Worm (Caenorhabditis elegans) whole organism, young adult: ENCODE results near the gene Y116A8C.27.
A peak's percentile ranks its signal among the peaks of the same experiment; 100 is the strongest.

Experiments used
- B0261.1 ChIP-seq: sonication (generic microtip); optimal IDR thresholded peaks from 2 replicates; lab custom pipeline; 2016; ENCODE audit warnings: mild to moderate bottlenecking, missing genetic modification characterization, moderate library complexity, missing compliant biosample characterization
- C06A6.2 ChIP-seq: fragments of 200-800 bp; sonication (Bioruptor generic); conservative IDR thresholded peaks from 2 replicates; pipeline ENCODE4 v1.3.6; 2022; ENCODE audit warnings: missing genetic modification characterization, missing compliant biosample characterization
- F10E7.11 ChIP-seq: sonication (generic microtip); optimal IDR thresholded peaks from 2 replicates; lab custom pipeline; 2017; ENCODE audit warnings: mild to moderate bottlenecking, missing genetic modification characterization, moderate library complexity, missing compliant biosample characterization
- F22D6.2 ChIP-seq: sonication (generic microtip); optimal IDR thresholded peaks from 2 replicates; lab custom pipeline; 2016; ENCODE audit warnings: mild to moderate bottlenecking, missing genetic modification characterization, missing compliant biosample characterization
- F33H1.4 ChIP-seq: fragments of 200-800 bp; sonication (Bioruptor generic); IDR thresholded peaks from 2 replicates; pipeline ENCODE4 v1.3.6; 2022; ENCODE audit warnings: missing genetic modification reagents, missing genetic modification characterization, missing compliant biosample characterization
- F37B4.10 ChIP-seq: fragments of 200-800 bp; sonication (Bioruptor generic); IDR thresholded peaks from 2 replicates; pipeline ENCODE4 v1.3.6; 2022; ENCODE audit warnings: missing genetic modification characterization, missing compliant biosample characterization
- F49E8.2 ChIP-seq: sonication (generic microtip); optimal IDR thresholded peaks from 3 replicates; lab custom pipeline; 2017; ENCODE audit warnings: missing genetic modification characterization, mild to moderate bottlenecking, missing compliant biosample characterization, antibody characterized with exemption, moderate library complexity; ENCODE audit not compliant: insufficient read depth
- T07F8.4 ChIP-seq: sonication (generic microtip); optimal IDR thresholded peaks from 2 replicates; lab custom pipeline; 2016; ENCODE audit warnings: mild to moderate bottlenecking, missing genetic modification characterization, moderate library complexity, missing compliant biosample characterization
- T26A5.8 ChIP-seq: sonication (generic microtip); optimal IDR thresholded peaks from 2 replicates; lab custom pipeline; 2016; ENCODE audit warnings: missing genetic modification characterization, missing compliant biosample characterization
- Y67H2A.10 ChIP-seq: fragments of 200-800 bp; sonication (Bioruptor generic); conservative IDR thresholded peaks from 2 replicates; pipeline ENCODE4 v1.3.6; 2022; ENCODE audit warnings: missing genetic modification reagents, missing genetic modification characterization, missing compliant biosample characterization
- athp-1 ChIP-seq: sonication (generic microtip); optimal IDR thresholded peaks from 2 replicates; lab custom pipeline; 2017; ENCODE audit warnings: mild to moderate bottlenecking, missing genetic modification characterization, missing compliant biosample characterization
- attf-5 ChIP-seq: fragments of 200-800 bp; sonication (Bioruptor generic); optimal IDR thresholded peaks from 2 replicates; lab custom pipeline; 2018; ENCODE audit warnings: mild to moderate bottlenecking, missing genetic modification characterization, missing compliant biosample characterization
- attf-6 ChIP-seq: fragments of 200-800 bp; sonication (Bioruptor generic); IDR thresholded peaks from 2 replicates; pipeline ENCODE4 v1.3.6; 2022; ENCODE audit warnings: missing genetic modification reagents, missing genetic modification characterization, missing compliant biosample characterization
- bed-1 ChIP-seq: fragments of 200-800 bp; sonication (Bioruptor generic); IDR thresholded peaks from 2 replicates; pipeline ENCODE4 v1.3.6; 2022; ENCODE audit warnings: missing genetic modification reagents, missing genetic modification characterization, missing compliant biosample characterization
- bed-2 ChIP-seq: fragments of 200-800 bp; sonication (Bioruptor generic); IDR thresholded peaks from 2 replicates; pipeline ENCODE4 v1.3.6; 2022; ENCODE audit warnings: missing genetic modification reagents, missing genetic modification characterization, missing compliant biosample characterization
- ccch-3 ChIP-seq: fragments of 200-800 bp; sonication (Bioruptor generic); optimal IDR thresholded peaks from 2 replicates; lab custom pipeline; 2018; ENCODE audit warnings: mild to moderate bottlenecking, missing genetic modification characterization, missing compliant biosample characterization
- cebp-2 ChIP-seq: fragments of 200-800 bp; sonication (Bioruptor generic); IDR thresholded peaks from 2 replicates; pipeline ENCODE4 v1.3.6; 2022; ENCODE audit warnings: missing genetic modification characterization, missing compliant biosample characterization
- ceh-100 ChIP-seq: fragments of 200-800 bp; sonication (Bioruptor generic); IDR thresholded peaks from 2 replicates; pipeline ENCODE4 v1.3.6; 2022; ENCODE audit warnings: missing genetic modification reagents, missing genetic modification characterization, missing compliant biosample characterization
- ceh-27 ChIP-seq: fragments of 200-800 bp; sonication (Bioruptor generic); optimal IDR thresholded peaks from 2 replicates; lab custom pipeline; 2018; ENCODE audit warnings: mild to moderate bottlenecking, missing genetic modification characterization, moderate library complexity, missing compliant biosample characterization
- ceh-40 ChIP-seq: fragments of 200-800 bp; sonication (Bioruptor generic); IDR thresholded peaks from 2 replicates; pipeline ENCODE4 v1.3.6; 2022; ENCODE audit warnings: missing genetic modification characterization, missing compliant biosample characterization
- ceh-58 ChIP-seq: fragments of 200-800 bp; sonication (Bioruptor generic); IDR thresholded peaks from 2 replicates; pipeline ENCODE4 v1.3.6; 2022; ENCODE audit warnings: missing genetic modification characterization, missing compliant biosample characterization
- ceh-91 ChIP-seq: fragments of 200-800 bp; sonication (Bioruptor generic); IDR thresholded peaks from 2 replicates; pipeline ENCODE4 v1.3.6; 2022; ENCODE audit warnings: missing genetic modification reagents, missing genetic modification characterization, missing compliant biosample characterization
- dox-1 ChIP-seq: fragments of 200-800 bp; sonication (Bioruptor generic); IDR thresholded peaks from 2 replicates; pipeline ENCODE4 v1.3.6; 2022; ENCODE audit warnings: missing genetic modification reagents, missing genetic modification characterization, missing compliant biosample characterization
- egl-18 ChIP-seq: fragments of 200-800 bp; sonication (Bioruptor generic); IDR thresholded peaks from 2 replicates; pipeline ENCODE4 v1.3.6; 2022; ENCODE audit warnings: missing genetic modification reagents, missing genetic modification characterization, missing compliant biosample characterization
- egl-44 ChIP-seq: fragments of 200-800 bp; sonication (Bioruptor generic); IDR thresholded peaks from 2 replicates; pipeline ENCODE4 v1.3.6; 2022; ENCODE audit warnings: missing genetic modification reagents, missing genetic modification characterization, missing compliant biosample characterization
- egrh-3 ChIP-seq: fragments of 200-800 bp; sonication (Bioruptor generic); IDR thresholded peaks from 2 replicates; pipeline ENCODE4 v1.3.6; 2022; ENCODE audit warnings: missing genetic modification reagents, missing genetic modification characterization, missing compliant biosample characterization
- ets-4 ChIP-seq: fragments of 200-800 bp; sonication (Bioruptor generic); optimal IDR thresholded peaks from 2 replicates; lab custom pipeline; 2018; ENCODE audit warnings: mild to moderate bottlenecking, missing genetic modification characterization, missing compliant biosample characterization
- fkh-3 ChIP-seq: sonication (generic microtip); optimal IDR thresholded peaks from 2 replicates; lab custom pipeline; 2016; ENCODE audit warnings: mild to moderate bottlenecking, missing genetic modification characterization, missing compliant biosample characterization
- hmg-1.2 ChIP-seq: fragments of 200-800 bp; sonication (Bioruptor generic); IDR thresholded peaks from 2 replicates; pipeline ENCODE4 v1.3.6; 2022; ENCODE audit warnings: missing genetic modification reagents, missing genetic modification characterization, missing compliant biosample characterization
- lag-1 ChIP-seq: fragments of 200-800 bp; sonication (Bioruptor generic); IDR thresholded peaks from 2 replicates; pipeline ENCODE4 v1.3.6; 2022; ENCODE audit warnings: missing genetic modification reagents, missing genetic modification characterization, missing compliant biosample characterization
- lin-26 ChIP-seq: fragments of 200-800 bp; sonication (Bioruptor generic); IDR thresholded peaks from 2 replicates; pipeline ENCODE4 v1.3.6; 2022; ENCODE audit warnings: missing genetic modification reagents, missing genetic modification characterization, missing compliant biosample characterization
- lin-54 ChIP-seq: fragments of 200-800 bp; sonication (Bioruptor generic); optimal IDR thresholded peaks from 2 replicates; lab custom pipeline; 2018; ENCODE audit warnings: mild to moderate bottlenecking, missing genetic modification characterization, missing compliant biosample characterization
- madf-10 ChIP-seq: sonication (generic microtip); optimal IDR thresholded peaks from 2 replicates; lab custom pipeline; 2016; ENCODE audit warnings: mild to moderate bottlenecking, missing genetic modification characterization, missing compliant biosample characterization
- madf-8 ChIP-seq: fragments of 200-800 bp; sonication (Bioruptor generic); conservative IDR thresholded peaks from 2 replicates; pipeline ENCODE4 v1.3.6; 2022; ENCODE audit warnings: missing genetic modification reagents, missing genetic modification characterization, missing compliant biosample characterization
- mcd-1 ChIP-seq: fragments of 200-800 bp; sonication (Bioruptor generic); IDR thresholded peaks from 2 replicates; pipeline ENCODE4 v1.3.6; 2022; ENCODE audit warnings: missing genetic modification reagents, missing genetic modification characterization, missing compliant biosample characterization
- mel-28 ChIP-seq: sonication (generic microtip); optimal IDR thresholded peaks from 2 replicates; lab custom pipeline; 2016; ENCODE audit warnings: borderline replicate concordance, mild to moderate bottlenecking, missing genetic modification characterization, missing compliant biosample characterization
- nhr-179 ChIP-seq: sonication (generic microtip); optimal IDR thresholded peaks from 2 replicates; lab custom pipeline; 2016; ENCODE audit warnings: mild to moderate bottlenecking, missing genetic modification characterization, missing compliant biosample characterization
- nhr-90 ChIP-seq: sonication (generic microtip); optimal IDR thresholded peaks from 2 replicates; lab custom pipeline; 2016; ENCODE audit warnings: missing genotype, mild to moderate bottlenecking, missing genetic modification characterization, missing compliant biosample characterization
- rcor-1 ChIP-seq: fragments of 200-800 bp; sonication (Bioruptor generic); IDR thresholded peaks from 2 replicates; pipeline ENCODE4 v1.3.6; 2022; ENCODE audit warnings: missing genetic modification reagents, missing genetic modification characterization, missing compliant biosample characterization
- repo-1 ChIP-seq: sonication (generic microtip); optimal IDR thresholded peaks from 2 replicates; lab custom pipeline; 2017; ENCODE audit warnings: mild to moderate bottlenecking, missing genetic modification characterization, missing compliant biosample characterization
- rpc-1 ChIP-seq, 2 experiments: fragments of 150-350 bp in 1 of 2; sonication (generic microtip) in 1 of 2; optimal IDR thresholded peaks; 2 replicates each; lab custom pipeline; 2014 to 2018; ENCODE audit warnings: missing biosample characterization in 1 of 2, missing genetic modification characterization in 1 of 2, missing genetic modification reagents in 1 of 2, missing genotype in 1 of 2
- sptf-2 ChIP-seq: fragments of 200-800 bp; sonication (Bioruptor generic); optimal IDR thresholded peaks from 2 replicates; lab custom pipeline; 2018; ENCODE audit warnings: mild to moderate bottlenecking, missing genetic modification characterization, missing compliant biosample characterization
- tbx-9 ChIP-seq: sonication (generic microtip); optimal IDR thresholded peaks from 2 replicates; lab custom pipeline; 2016; ENCODE audit warnings: borderline replicate concordance, missing genetic modification characterization, inconsistent platforms, missing compliant biosample characterization
- xnd-1 ChIP-seq: sonication (generic microtip); optimal IDR thresholded peaks from 2 replicates; lab custom pipeline; 2016; ENCODE audit warnings: missing genotype, missing genetic modification reagents, missing genetic modification characterization, missing compliant biosample characterization
- zfh-2 ChIP-seq: fragments of 200-800 bp; sonication (Bioruptor generic); conservative IDR thresholded peaks from 2 replicates; pipeline ENCODE4 v1.3.6; 2022; ENCODE audit warnings: missing genetic modification reagents, missing genetic modification characterization, missing compliant biosample characterization
- zim-3 ChIP-seq: sonication (generic microtip); optimal IDR thresholded peaks from 2 replicates; lab custom pipeline; 2017; ENCODE audit warnings: mild to moderate bottlenecking, missing genetic modification characterization, moderate library complexity, missing compliant biosample characterization
- ztf-18 ChIP-seq: sonication (generic microtip); optimal IDR thresholded peaks from 2 replicates; lab custom pipeline; 2016; ENCODE audit warnings: missing genotype, mild to moderate bottlenecking, missing genetic modification characterization, missing compliant biosample characterization
- ztf-3 ChIP-seq: fragments of 200-800 bp; sonication (Bioruptor generic); optimal IDR thresholded peaks from 2 replicates; lab custom pipeline; 2018; ENCODE audit warnings: mild to moderate bottlenecking, missing genetic modification characterization, missing compliant biosample characterization

The Y116A8C.27 gene

DNA sequence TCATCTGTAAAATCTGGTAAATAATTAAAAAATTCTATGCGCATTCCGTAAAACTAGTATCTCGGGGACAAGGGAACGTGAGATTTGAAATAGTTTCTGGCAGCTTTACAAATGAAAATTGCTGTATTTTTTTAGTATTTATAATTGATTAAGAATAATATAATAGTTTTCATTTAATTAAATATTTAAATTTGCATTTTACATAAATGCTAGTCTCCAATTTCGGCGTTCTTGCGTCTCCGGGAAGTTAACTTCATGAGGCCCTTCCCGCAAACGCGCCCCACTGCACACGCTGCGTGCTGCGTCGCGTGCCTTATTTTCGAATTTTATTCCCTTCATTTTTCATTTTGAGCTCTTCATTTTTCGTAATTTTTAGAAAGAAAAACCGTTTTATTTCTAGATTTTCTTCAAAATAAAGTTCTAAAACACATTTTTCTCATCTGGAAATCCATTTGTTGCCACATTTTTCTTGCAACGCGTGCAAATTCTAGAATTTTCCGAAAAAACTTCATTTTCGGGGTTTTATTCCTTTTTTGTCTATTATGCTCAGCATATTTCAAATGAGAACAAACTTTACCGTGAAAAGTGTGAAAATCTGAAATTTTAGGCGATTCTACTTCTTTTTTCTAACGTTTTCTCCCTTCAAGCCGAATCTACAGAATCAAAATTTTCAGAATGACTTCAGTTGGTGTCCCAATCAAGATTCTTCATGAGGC is 8.5 kb downstream of the Y116A8C.27 start, which contains the start of the genes snx-13 and snr-1 (continued):
- TF ChIP-seq tbx-9 (no peak), zfh-2 (GFP tag; lab: Robert Waterston, UW) (no peak), rcor-1 (GFP tag; lab: Robert Waterston, UW) (peak; percentile 54; the same call in 1 of the 2 replicates), hmg-1.2 (GFP tag; lab: Robert Waterston, UW) (peak; percentile 52; the same call in 1 of the 2 replicates), ceh-100 (GFP tag; lab: Robert Waterston, UW) (peak; percentile 99), ceh-58 (GFP tag; lab: Robert Waterston, UW) (no peak), xnd-1 (tag; lab: Kevin White, UChicago) (no peak), F22D6.2 (tag; lab: Kevin White, UChicago) (peak; percentile 15), mel-28 (tag; lab: Kevin White, UChicago) (no peak), Y67H2A.10 (GFP tag; lab: Robert Waterston, UW) (no peak), rpc-1 (optimal IDR thresholded peaks at IDR 0.05; lab: Kevin White, UChicago) (no peak), rpc-1 (tag; optimal IDR thresholded peaks at IDR 0.05; lab: Kevin White, UChicago) (no peak), egl-18 (no peak), attf-6 (GFP tag; lab: Robert Waterston, UW) (peak; percentile 88), bed-1 (no peak), ccch-3 (GFP tag; lab: Kevin White, UChicago) (peak; percentile 72), F33H1.4 (GFP tag; lab: Robert Waterston, UW) (0 out of 2 replicates have a peak, but pooled peaks have one; percentile 18), T07F8.4 (peak; percentile 24), dox-1 (peak; percentile 91), T26A5.8 (no peak), ceh-27 (GFP tag; lab: Kevin White, UChicago) (peak; percentile 81), egrh-3 (GFP tag; lab: Robert Waterston, UW) (peak; percentile 50; the same call in 1 of the 2 replicates), fkh-3 (no peak), lag-1 (GFP tag; lab: Robert Waterston, UW) (no peak), ztf-18 (tag; lab: Kevin White, UChicago) (peak; percentile 70), C06A6.2 (no peak), lin-26 (GFP tag; lab: Robert Waterston, UW) (no peak), ceh-91 (peak; percentile 70; the same call in 1 of the 2 replicates), egl-44 (GFP tag; lab: Robert Waterston, UW) (no peak), cebp-2 (no peak), ets-4 (GFP tag; lab: Kevin White, UChicago) (no peak), lin-54 (GFP tag; lab: Kevin White, UChicago) (peak; percentile 83), ceh-40 (GFP tag; lab: Robert Waterston, UW) (no peak), B0261.1 (tag; lab: Kevin White, UChicago) (peak; percentile 20), ztf-3 (GFP tag; lab: Kevin White, UChicago) (no peak), madf-8 (GFP tag; lab: Robert Waterston, UW) (no peak), F37B4.10 (GFP tag; lab: Robert Waterston, UW) (no peak), repo-1 (no peak), sptf-2 (GFP tag; lab: Kevin White, UChicago) (no peak), nhr-179 (tag; lab: Kevin White, UChicago) (no peak), zim-3 (tag; lab: Kevin White, UChicago) (no peak), F49E8.2 (peak; percentile 64), madf-10 (tag; lab: Kevin White, UChicago) (peak; percentile 76), mcd-1 (GFP tag; lab: Robert Waterston, UW) (peak; percentile 96), F10E7.11 (tag; lab: Kevin White, UChicago) (no peak), athp-1 (tag; lab: Kevin White, UChicago) (peak; percentile 82), bed-2 (GFP tag; lab: Robert Waterston, UW) (peak; percentile 77), attf-5 (GFP tag; lab: Kevin White, UChicago) (peak; percentile 96), nhr-90 (tag; lab: Kevin White, UChicago) (no peak)
